Worm (Caenorhabditis elegans): ENCODE results near the gene Y54F10BM.22.
A peak's percentile ranks its signal among the peaks of the same experiment; 100 is the strongest.

The Y54F10BM.22 gene

ce11 chrIII:2313985-2314494 lies 33.3 kb downstream of the Y54F10BM.22 start, which contains the start of the genes fbxa-66 and iffb-1:
fbxa-66 (minus strand) TSS chrIII:2314035.
iffb-1 (plus strand) TSS chrIII:2314436.
- TF ChIP-seq C34F6.9 (tag; optimal IDR thresholded peaks at IDR 0.05) (peak; percentile 25), ama-1 (optimal IDR thresholded peaks at IDR 0.05) (no peak), peb-1 (tag; optimal IDR thresholded peaks at IDR 0.05) (no peak), gmeb-1 (tag; optimal IDR thresholded peaks at IDR 0.05) (peak; percentile 23), ceh-82 (tag; optimal IDR thresholded peaks at IDR 0.05) (no peak), F13H6.1 (tag; optimal IDR thresholded peaks at IDR 0.05) (no peak), lin-13 (GFP tag; optimal IDR thresholded peaks at IDR 0.05) (peak; percentile 5), aly-2 (tag; optimal IDR thresholded peaks at IDR 0.05) (no peak), unc-55 (GFP tag; optimal IDR thresholded peaks at IDR 0.05) (peak; percentile 47), lsy-2 (tag; optimal IDR thresholded peaks at IDR 0.05) (peak; percentile 18 to 46), ztf-11 (tag; optimal IDR thresholded peaks at IDR 0.05) (no peak)

ce11 chrIII:2314678-2315077 lies 34.0 kb downstream of the Y54F10BM.22 start:
- no peak for TF ChIP-seq sma-9 (GFP tag; optimal IDR thresholded peaks at IDR 0.05)
- no peak for TF ChIP-seq sma-9 (tag; optimal IDR thresholded peaks at IDR 0.05)
- TF ChIP-seq C34F6.9 (tag; optimal IDR thresholded peaks at IDR 0.05), result no peak
- no peak for TF ChIP-seq unc-55 (GFP tag; optimal IDR thresholded peaks at IDR 0.05)
- no peak for TF ChIP-seq mab-5 (tag; optimal IDR thresholded peaks at IDR 0.05)

- TF ChIP-seq R02D3.7 (tag; optimal IDR thresholded peaks at IDR 0.05) (no peak), ama-1 (optimal IDR thresholded peaks at IDR 0.05) (no peak), peb-1 (tag; optimal IDR thresholded peaks at IDR 0.05) (no peak), zag-1 (tag; optimal IDR thresholded peaks at IDR 0.05) (no peak), nhr-25 (tag; optimal IDR thresholded peaks at IDR 0.05) (no peak), sem-4 (tag; optimal IDR thresholded peaks at IDR 0.05) (no peak), unc-62 (GFP tag; optimal IDR thresholded peaks at IDR 0.05) (no peak), lsy-2 (tag; optimal IDR thresholded peaks at IDR 0.05) (no peak), egl-27 (tag; optimal IDR thresholded peaks at IDR 0.05) (no peak), ztf-4 (tag; optimal IDR thresholded peaks at IDR 0.05) (no peak), mdl-1 (tag; optimal IDR thresholded peaks at IDR 0.05) (no peak), nhr-129 (tag; optimal IDR thresholded peaks at IDR 0.05) (no peak), alr-1 (tag; optimal IDR thresholded peaks at IDR 0.05) (no peak), ZK546.5 (tag; optimal IDR thresholded peaks at IDR 0.05) (no peak), snpc-4 (tag; optimal IDR thresholded peaks at IDR 0.05) (no peak), nhr-11 (tag; optimal IDR thresholded peaks at IDR 0.05) (no peak), elt-3 (tag; optimal IDR thresholded peaks at IDR 0.05) (no peak), unc-55 (GFP tag; optimal IDR thresholded peaks at IDR 0.05) (no peak)
These were observed 35.7 kb downstream of the Y54F10BM.22 start for ce11 chrIII:2316439-2316838.

ce11 chrIII:2324703-2325102 lies 44.0 kb downstream of the Y54F10BM.22 start:
- TF ChIP-seq ztf-11 (tag; optimal IDR thresholded peaks at IDR 0.05) (no peak), elt-3 (tag; optimal IDR thresholded peaks at IDR 0.05) (no peak), ceh-82 (tag; optimal IDR thresholded peaks at IDR 0.05) (no peak), lsy-2 (tag; optimal IDR thresholded peaks at IDR 0.05) (no peak), nhr-6 (tag; optimal IDR thresholded peaks at IDR 0.05) (no peak), nhr-10 (tag; optimal IDR thresholded peaks at IDR 0.05) (no peak), sma-3 (GFP tag; optimal IDR thresholded peaks at IDR 0.05) (no peak), sma-9 (GFP tag; optimal IDR thresholded peaks at IDR 0.05) (no peak), sma-9 (tag; optimal IDR thresholded peaks at IDR 0.05) (no peak), peb-1 (tag; optimal IDR thresholded peaks at IDR 0.05) (no peak), nhr-21 (tag; optimal IDR thresholded peaks at IDR 0.05) (no peak), blmp-1 (tag; optimal IDR thresholded peaks at IDR 0.05; ENCODE audit: insufficient read depth) (no peak), nhr-237 (tag; optimal IDR thresholded peaks at IDR 0.05) (no peak), ztf-4 (tag; optimal IDR thresholded peaks at IDR 0.05) (no peak), nhr-11 (tag; optimal IDR thresholded peaks at IDR 0.05) (no peak), unc-39 (tag; optimal IDR thresholded peaks at IDR 0.05) (no peak), egl-27 (tag; optimal IDR thresholded peaks at IDR 0.05) (no peak)

ce11 chrIII:2328612-2329011 lies 47.9 kb downstream of the Y54F10BM.22 start:
- TF ChIP-seq nhr-21 (tag; optimal IDR thresholded peaks at IDR 0.05) (no peak), nhr-129 (tag; optimal IDR thresholded peaks at IDR 0.05) (no peak), aly-2 (tag; optimal IDR thresholded peaks at IDR 0.05) (no peak), ztf-11 (tag; optimal IDR thresholded peaks at IDR 0.05) (no peak), unc-39 (tag; optimal IDR thresholded peaks at IDR 0.05) (no peak)
